Worm (Caenorhabditis elegans): ENCODE results near the gene T12D8.10.

The T12D8.10 gene

ce11 chrIII:13604834-13605233 is 37.3 kb downstream of the T12D8.10 start:
- TF ChIP-seq mep-1 (tag; optimal IDR thresholded peaks at IDR 0.05), result no peak
- TF ChIP-seq efl-1 (optimal IDR thresholded peaks at IDR 0.05), result no peak
- TF ChIP-seq efl-1 (GFP tag; optimal IDR thresholded peaks at IDR 0.05 in 1 of 2), result peak in 1 of 2 experiments; percentile 21
- no peak for TF ChIP-seq unc-130 (tag; optimal IDR thresholded peaks at IDR 0.05)

- TF ChIP-seq nhr-90 (tag; optimal IDR thresholded peaks at IDR 0.05; ENCODE audit: poor library complexity), result no peak
- TF ChIP-seq lir-3 (tag; optimal IDR thresholded peaks at IDR 0.05; ENCODE audit: poor library complexity), result no peak
- TF ChIP-seq mep-1 (tag; optimal IDR thresholded peaks at IDR 0.05), result no peak
- TF ChIP-seq blmp-1 (tag; optimal IDR thresholded peaks at IDR 0.05), result no peak
- TF ChIP-seq nhr-47 (tag; optimal IDR thresholded peaks at IDR 0.05), result no peak
- no peak for TF ChIP-seq Y116A8C.19 (tag; optimal IDR thresholded peaks at IDR 0.05; ENCODE audit: borderline replicate concordance)
- TF ChIP-seq zag-1 (tag; optimal IDR thresholded peaks at IDR 0.05), result no peak
- TF ChIP-seq swsn-7 (tag; optimal IDR thresholded peaks at IDR 0.05), result no peak
- no peak for TF ChIP-seq aha-1 (tag; optimal IDR thresholded peaks at IDR 0.05)
- no peak for TF ChIP-seq ets-5 (GFP tag; IDR thresholded peaks at IDR 0.05)
- no peak for TF ChIP-seq nhr-71 (tag; optimal IDR thresholded peaks at IDR 0.05)
- TF ChIP-seq nhr-12 (tag; optimal IDR thresholded peaks at IDR 0.05), result no peak
- TF ChIP-seq mef-2 (tag; optimal IDR thresholded peaks at IDR 0.05), result no peak
Measured at ce11 chrIII:13600254-13600653, 41.9 kb downstream of the T12D8.10 start.

Data from whole organism, L1 larva.